Fruit fly (Drosophila melanogaster) whole organism, embryonic: ENCODE data around the gene Cad99C.

Experiments
- Abd-B ChIP-seq: fragments of 200-800 bp; sonication (Bioruptor generic); optimal IDR thresholded peaks from 2 replicates; lab custom pipeline; 2018; ENCODE audit warnings: missing biosample characterization, mild to moderate bottlenecking, missing genetic modification characterization, moderate library complexity
- Bgb ChIP-seq: fragments of 200-800 bp; sonication (Bioruptor generic); IDR thresholded peaks from 2 replicates; pipeline ENCODE4 v1.3.6; 2022; ENCODE audit warnings: missing biosample characterization, missing genetic modification characterization; ENCODE audit not compliant: partially characterized antibody
- CG10565 ChIP-seq: fragments of 200-800 bp; sonication (Bioruptor generic); optimal IDR thresholded peaks from 3 replicates; lab custom pipeline; 2016; ENCODE audit warnings: missing biosample characterization, mild to moderate bottlenecking, missing genetic modification characterization
- CG11723 ChIP-seq: fragments of 200-800 bp; sonication (Bioruptor generic); optimal IDR thresholded peaks from 2 replicates; lab custom pipeline; 2017; ENCODE audit warnings: missing biosample characterization, mild to moderate bottlenecking, missing genetic modification characterization
- CG12299 ChIP-seq: fragments of 200-800 bp; sonication (Bioruptor generic); optimal IDR thresholded peaks from 2 replicates; lab custom pipeline; 2018; ENCODE audit warnings: missing biosample characterization, mild to moderate bottlenecking, missing genetic modification characterization
- CG13296 ChIP-seq: fragments of 200-800 bp; sonication (Bioruptor generic); optimal IDR thresholded peaks from 3 replicates; lab custom pipeline; 2018; ENCODE audit warnings: missing biosample characterization, mild to moderate bottlenecking, missing genetic modification characterization
- CG14710 ChIP-seq: fragments of 200-800 bp; sonication (Bioruptor generic); optimal IDR thresholded peaks from 3 replicates; lab custom pipeline; 2019; ENCODE audit warnings: missing biosample characterization, mild to moderate bottlenecking, missing genetic modification characterization, moderate library complexity
- CG1603 ChIP-seq: fragments of 200-800 bp; sonication (Bioruptor generic); optimal IDR thresholded peaks from 2 replicates; lab custom pipeline; 2019; ENCODE audit warnings: missing biosample characterization, mild to moderate bottlenecking, missing genetic modification characterization, moderate library complexity
- CG1647 ChIP-seq: fragments of 200-800 bp; sonication (Bioruptor generic); optimal IDR thresholded peaks from 3 replicates; lab custom pipeline; 2016; ENCODE audit warnings: missing biosample characterization, missing genetic modification characterization
- CG2712 ChIP-seq: fragments of 200-800 bp; optimal IDR thresholded peaks from 3 replicates; lab custom pipeline; 2019; ENCODE audit warnings: missing biosample characterization, mild to moderate bottlenecking, missing genetic modification characterization, moderate library complexity
- CG30403 ChIP-seq: fragments of 200-800 bp; sonication (Bioruptor generic); optimal IDR thresholded peaks from 3 replicates; lab custom pipeline; 2016; ENCODE audit warnings: missing biosample characterization, missing genetic modification characterization
- CG31365 ChIP-seq: fragments of 200-800 bp; sonication (Bioruptor generic); optimal IDR thresholded peaks from 2 replicates; lab custom pipeline; 2018; ENCODE audit warnings: missing biosample characterization, mild to moderate bottlenecking, missing genetic modification characterization
- CG5180 ChIP-seq: fragments of 200-800 bp; sonication (Bioruptor generic); optimal IDR thresholded peaks from 3 replicates; lab custom pipeline; 2017; ENCODE audit warnings: missing biosample characterization, missing genetic modification characterization, mild to moderate bottlenecking, moderate library complexity, missing genetic modification reagents
- CG6765 ChIP-seq: fragments of 200-800 bp; sonication (Bioruptor generic); optimal IDR thresholded peaks from 3 replicates; lab custom pipeline; 2017; ENCODE audit warnings: missing biosample characterization, mild to moderate bottlenecking, missing genetic modification characterization
- CG7556 ChIP-seq: fragments of 200-800 bp; sonication (Bioruptor generic); optimal IDR thresholded peaks from 2 replicates; lab custom pipeline; 2017; ENCODE audit warnings: missing biosample characterization, mild to moderate bottlenecking, missing genetic modification characterization
- CG7839 ChIP-seq: fragments of 200-800 bp; sonication (Bioruptor generic); optimal IDR thresholded peaks from 3 replicates; lab custom pipeline; 2018; ENCODE audit warnings: missing biosample characterization, mild to moderate bottlenecking, missing genetic modification characterization, moderate library complexity
- CG8290 ChIP-seq, 3 experiments: fragments of 200-800 bp; sonication (Bioruptor generic); optimal IDR thresholded peaks; 2 replicates each; lab custom pipeline; 2016 to 2019; ENCODE audit warnings: missing biosample characterization in 3 of 3, missing genetic modification characterization in 3 of 3, mild to moderate bottlenecking in 2 of 3, moderate library complexity in 1 of 3
- CG8359 ChIP-seq: fragments of 200-800 bp; sonication (Bioruptor generic); optimal IDR thresholded peaks from 2 replicates; lab custom pipeline; 2017; ENCODE audit warnings: missing biosample characterization, mild to moderate bottlenecking, missing genetic modification characterization, borderline replicate concordance
- CG9727 ChIP-seq: fragments of 200-800 bp; sonication (Bioruptor generic); optimal IDR thresholded peaks from 3 replicates; lab custom pipeline; 2017; ENCODE audit warnings: missing biosample characterization, mild to moderate bottlenecking, missing genetic modification characterization
- D ChIP-seq, 2 experiments: fragments of 200-800 bp in 1 of 2; fragments of >200 bp in 1 of 2; sonication (Bioruptor generic) in 1 of 2; optimal IDR thresholded peaks; 2 replicates in 1 of 2; 3 replicates in 1 of 2; lab custom pipeline; 2017; ENCODE audit warnings: mild to moderate bottlenecking in 1 of 2, missing biosample characterization in 1 of 2, missing genetic modification characterization in 1 of 2, missing genetic modification reagents in 1 of 2
- Hey ChIP-seq: fragments of 200-800 bp; sonication (Bioruptor generic); optimal IDR thresholded peaks from 3 replicates; lab custom pipeline; 2018; ENCODE audit warnings: missing biosample characterization, mild to moderate bottlenecking, missing genetic modification characterization
- Hr3 ChIP-seq: fragments of 200-800 bp; sonication (Bioruptor generic); optimal IDR thresholded peaks from 3 replicates; lab custom pipeline; 2016; ENCODE audit warnings: missing biosample characterization, missing genetic modification characterization
- Hr39 ChIP-seq: fragments of >200 bp; optimal IDR thresholded peaks from 2 replicates; lab custom pipeline; 2017
- Hr51 ChIP-seq, 2 experiments: fragments of 200-800 bp; sonication (Bioruptor generic); optimal IDR thresholded peaks; 2 replicates in 1 of 2; 3 replicates in 1 of 2; lab custom pipeline; 2016 to 2018; ENCODE audit warnings: missing biosample characterization in 2 of 2, missing genetic modification characterization in 2 of 2, mild to moderate bottlenecking in 1 of 2, moderate library complexity in 1 of 2
- Meics ChIP-seq: fragments of 200-800 bp; sonication (Bioruptor generic); optimal IDR thresholded peaks from 2 replicates; lab custom pipeline; 2017; ENCODE audit warnings: missing biosample characterization, mild to moderate bottlenecking, missing genetic modification characterization
- Myb ChIP-seq: fragments of 200-800 bp; sonication (Bioruptor generic); optimal IDR thresholded peaks from 2 replicates; lab custom pipeline; 2016; ENCODE audit warnings: missing biosample characterization, missing genetic modification characterization
- Sox102F ChIP-seq: fragments of 200-800 bp; sonication (Bioruptor generic); optimal IDR thresholded peaks from 2 replicates; lab custom pipeline; 2018; ENCODE audit warnings: missing biosample characterization, mild to moderate bottlenecking, missing genetic modification characterization, moderate library complexity
- Sry-δ ChIP-seq: fragments of 200-800 bp; sonication (Bioruptor generic); optimal IDR thresholded peaks from 2 replicates; lab custom pipeline; 2016; ENCODE audit warnings: missing biosample characterization, missing genetic modification characterization
- Taf1 ChIP-seq: fragments of 200-800 bp; sonication (Bioruptor generic); IDR thresholded peaks from 2 replicates; pipeline ENCODE4 v1.3.6; 2022; ENCODE audit warnings: missing biosample characterization, missing genetic modification characterization
- Tbp ChIP-seq: fragments of >200 bp; optimal IDR thresholded peaks from 2 replicates; lab custom pipeline; 2018; ENCODE audit warnings: missing biosample characterization, missing genetic modification characterization
- Vsx1 ChIP-seq: fragments of 200-800 bp; sonication (Bioruptor generic); optimal IDR thresholded peaks from 2 replicates; lab custom pipeline; 2017; ENCODE audit warnings: missing biosample characterization, mild to moderate bottlenecking, missing genetic modification characterization, missing genetic modification reagents
- bbx ChIP-seq: fragments of 200-800 bp; sonication (Bioruptor generic); IDR thresholded peaks from 2 replicates; pipeline ENCODE4 v1.3.6; 2022; ENCODE audit warnings: missing biosample characterization, missing genetic modification characterization; ENCODE audit not compliant: partially characterized antibody
- caup ChIP-seq: fragments of 200-800 bp; sonication (Bioruptor generic); optimal IDR thresholded peaks from 3 replicates; lab custom pipeline; 2017; ENCODE audit warnings: missing biosample characterization, mild to moderate bottlenecking, missing genetic modification characterization, moderate library complexity; ENCODE audit not compliant: severe bottlenecking
- ci ChIP-seq: fragments of 200-800 bp; sonication (Bioruptor generic); IDR thresholded peaks from 3 replicates; pipeline ENCODE4 v1.3.6; 2022; ENCODE audit warnings: missing biosample characterization, missing genetic modification characterization
- fd96Cb ChIP-seq: fragments of 200-800 bp; sonication (Bioruptor generic); optimal IDR thresholded peaks from 2 replicates; lab custom pipeline; 2018; ENCODE audit warnings: missing biosample characterization, mild to moderate bottlenecking, missing genetic modification characterization, moderate library complexity
- ind ChIP-seq: fragments of 200-800 bp; sonication (Bioruptor generic); optimal IDR thresholded peaks from 3 replicates; lab custom pipeline; 2016; ENCODE audit warnings: missing biosample characterization, missing genetic modification characterization
- jigr1 ChIP-seq: fragments of 200-800 bp; sonication (Bioruptor generic); IDR thresholded peaks from 3 replicates; pipeline ENCODE4 v1.3.6; 2022; ENCODE audit warnings: missing biosample characterization, missing genetic modification characterization
- lilli ChIP-seq: fragments of 200-800 bp; sonication (Bioruptor generic); optimal IDR thresholded peaks from 3 replicates; lab custom pipeline; 2016; ENCODE audit warnings: missing biosample characterization, missing genetic modification characterization
- lmd ChIP-seq: fragments of 200-800 bp; sonication (Bioruptor generic); IDR thresholded peaks from 2 replicates; pipeline ENCODE4 v1.3.6; 2022; ENCODE audit warnings: missing biosample characterization, missing genetic modification characterization
- lov ChIP-seq, 2 experiments: fragments of 200-800 bp in 1 of 2; fragments of >200 bp in 1 of 2; sonication (Bioruptor generic) in 1 of 2; IDR thresholded peaks in 1 of 2; optimal IDR thresholded peaks in 1 of 2; 2 replicates in 1 of 2; 3 replicates in 1 of 2; pipeline versions ENCODE4 v1.3.6 to Lab custom; 2017 to 2022; ENCODE audit warnings: missing biosample characterization in 1 of 2, missing genetic modification characterization in 1 of 2
- mld ChIP-seq: fragments of 200-800 bp; sonication (Bioruptor generic); IDR thresholded peaks from 3 replicates; pipeline ENCODE4 v1.3.6; 2022; ENCODE audit warnings: missing biosample characterization, missing genetic modification characterization; ENCODE audit not compliant: partially characterized antibody
- ranshi ChIP-seq: fragments of 200-800 bp; sonication (Bioruptor generic); IDR thresholded peaks from 2 replicates; pipeline ENCODE4 v1.3.6; 2022; ENCODE audit warnings: missing biosample characterization, missing genetic modification characterization
- rib ChIP-seq: fragments of 200-800 bp; sonication (Bioruptor generic); IDR thresholded peaks from 2 replicates; pipeline ENCODE4 v1.3.6; 2022; ENCODE audit warnings: missing biosample characterization, missing genetic modification characterization
- slbo ChIP-seq: fragments of 200-800 bp; sonication (Bioruptor generic); IDR thresholded peaks from 2 replicates; pipeline ENCODE4 v1.3.6; 2022; ENCODE audit warnings: missing biosample characterization, missing genetic modification characterization
- tll ChIP-seq, 2 experiments: fragments of 200-800 bp in 1 of 2; fragments of >200 bp in 1 of 2; sonication (Bioruptor generic) in 1 of 2; optimal IDR thresholded peaks; 2 replicates each; lab custom pipeline; 2017 to 2019; ENCODE audit warnings: missing biosample characterization in 2 of 2, missing genetic modification characterization in 2 of 2, mild to moderate bottlenecking in 1 of 2, moderate library complexity in 1 of 2
- ttk ChIP-seq: fragments of 200-800 bp; sonication (Bioruptor generic); IDR thresholded peaks from 2 replicates; pipeline ENCODE4 v2.1.2; 2022; ENCODE audit warnings: missing biosample characterization, missing genetic modification characterization
- tx ChIP-seq: fragments of 200-800 bp; sonication (Bioruptor generic); optimal IDR thresholded peaks from 2 replicates; lab custom pipeline; 2016; ENCODE audit warnings: missing biosample characterization, missing genetic modification characterization
- unpg ChIP-seq: fragments of 200-800 bp; sonication (Bioruptor generic); optimal IDR thresholded peaks from 3 replicates; lab custom pipeline; 2018; ENCODE audit warnings: missing biosample characterization, mild to moderate bottlenecking, missing genetic modification characterization, moderate library complexity

Cad99C gene

dm6 chr3R:29841293-29841791, at the start of gene Cad99C (continued):
- TF ChIP-seq fd96Cb (tag; lab: Kevin White, UChicago): no peak
- TF ChIP-seq Hey: no peak
- TF ChIP-seq CG30403 (GFP tag; lab: Kevin White, UChicago): no peak
- TF ChIP-seq Sox102F (GFP tag; lab: Kevin White, UChicago): no peak
- TF ChIP-seq CG14710 (tag; lab: Kevin White, UChicago): no peak
- no peak for TF ChIP-seq Sry-δ
- no peak for TF ChIP-seq Tbp (GFP tag; lab: Kevin White, UChicago)
- TF ChIP-seq slbo (GFP tag; lab: Robert Waterston, UW): peak; percentile 16; the same call in 1 of the 2 replicates
- TF ChIP-seq CG5180 (GFP tag; lab: Kevin White, UChicago): peak; percentile 66
- TF ChIP-seq ci (GFP tag; lab: Robert Waterston, UW): peak; percentile 24; the same call in 1 of the 3 replicates
- no peak for TF ChIP-seq CG7556 (GFP tag; lab: Kevin White, UChicago)
- no peak for TF ChIP-seq ttk (GFP tag; lab: Robert Waterston, UW)
- TF ChIP-seq mld (GFP tag; lab: Robert Waterston, UW): 0 out of 3 replicates have a peak, but pooled peaks have one; percentile 33
- TF ChIP-seq Bgb: peak; percentile 44; the same call in 1 of the 2 replicates
- no peak for TF ChIP-seq jigr1
- TF ChIP-seq tll (GFP tag; optimal IDR thresholded peaks at IDR 0.05; lab: Kevin White, UChicago): no peak
- peak; percentile 5 for TF ChIP-seq CG7839 (tag; lab: Kevin White, UChicago)
- no peak for TF ChIP-seq CG2712 (tag; lab: Kevin White, UChicago)
- TF ChIP-seq ranshi (GFP tag; lab: Robert Waterston, UW): no peak
- no peak for TF ChIP-seq lov (optimal IDR thresholded peaks at IDR 0.05; lab: Kevin White, UChicago)
- TF ChIP-seq lov (GFP tag; IDR thresholded peaks at IDR 0.05; lab: Robert Waterston, UW): no peak
- TF ChIP-seq Hr3 (GFP tag; lab: Kevin White, UChicago): no peak
- no peak for TF ChIP-seq CG13296
- TF ChIP-seq CG8359 (GFP tag; lab: Kevin White, UChicago): no peak
- no peak for TF ChIP-seq rib (GFP tag; lab: Robert Waterston, UW)
- TF ChIP-seq CG10565 (GFP tag; lab: Kevin White, UChicago): no peak
- no peak for TF ChIP-seq CG1603 (tag; lab: Kevin White, UChicago)
- TF ChIP-seq lmd (GFP tag; lab: Robert Waterston, UW): no peak
- TF ChIP-seq bbx: peak; percentile 57
- no peak for TF ChIP-seq Hr51 (GFP tag; optimal IDR thresholded peaks at IDR 0.05; lab: Kevin White, UChicago)
- no peak for TF ChIP-seq CG8290 (GFP tag; optimal IDR thresholded peaks at IDR 0.05; lab: Kevin White, UChicago)
- no peak for TF ChIP-seq CG8290 (tag; optimal IDR thresholded peaks at IDR 0.05; lab: Kevin White, UChicago)
- TF ChIP-seq ind (GFP tag; lab: Kevin White, UChicago): no peak
- no peak for TF ChIP-seq CG1647
- peak; percentile 27 for TF ChIP-seq caup (GFP tag; lab: Kevin White, UChicago)
- no peak for TF ChIP-seq tx (GFP tag; lab: Kevin White, UChicago)
- TF ChIP-seq unpg (GFP tag; lab: Kevin White, UChicago): no peak
- TF ChIP-seq Meics (GFP tag; lab: Kevin White, UChicago): no peak
- no peak for TF ChIP-seq CG12299 (tag; lab: Kevin White, UChicago)
- TF ChIP-seq Abd-B (GFP tag; lab: Kevin White, UChicago): no peak
- TF ChIP-seq D (optimal IDR thresholded peaks at IDR 0.05; lab: Kevin White, UChicago): peak; percentile 68
- no peak for TF ChIP-seq D (GFP tag; optimal IDR thresholded peaks at IDR 0.05; lab: Kevin White, UChicago)
- no peak for TF ChIP-seq CG9727 (GFP tag; lab: Kevin White, UChicago)
- TF ChIP-seq Taf1 (GFP tag; lab: Robert Waterston, UW): no peak
- TF ChIP-seq Myb: no peak
- TF ChIP-seq CG6765 (GFP tag; lab: Kevin White, UChicago): no peak
- peak; percentile 51 for TF ChIP-seq Vsx1 (GFP tag; lab: Kevin White, UChicago)
- no peak for TF ChIP-seq Hr39 (lab: Kevin White, UChicago)
- no peak for TF ChIP-seq lilli (GFP tag; lab: Kevin White, UChicago)
- TF ChIP-seq CG11723: no peak
- no peak for TF ChIP-seq CG31365 (tag; lab: Kevin White, UChicago)
